Worm (Caenorhabditis elegans) whole organism, late embryonic: ENCODE data around the gene cpg-23.
A peak's percentile ranks its signal among the peaks of the same experiment; 100 is the strongest.

Source experiments
- C08G9.2 ChIP-seq: sonication (generic microtip); optimal IDR thresholded peaks from 2 replicates; lab custom pipeline; 2016; ENCODE audit warnings: mild to moderate bottlenecking, missing genetic modification characterization, moderate library complexity, missing compliant biosample characterization
- F13H6.1 ChIP-seq: sonication (generic microtip); optimal IDR thresholded peaks from 2 replicates; lab custom pipeline; 2016; ENCODE audit warnings: missing genetic modification characterization, missing compliant biosample characterization
- K02D7.2 ChIP-seq: sonication (generic microtip); optimal IDR thresholded peaks from 2 replicates; lab custom pipeline; 2017; ENCODE audit warnings: mild to moderate bottlenecking, missing genetic modification characterization, missing compliant biosample characterization
- K09A11.1 ChIP-seq: sonication (generic microtip); optimal IDR thresholded peaks from 2 replicates; lab custom pipeline; 2017; ENCODE audit warnings: antibody characterized with exemption, mild to moderate bottlenecking, missing genetic modification characterization, missing compliant biosample characterization; ENCODE audit not compliant: insufficient read depth
- ahr-1 ChIP-seq: sonication (generic microtip); optimal IDR thresholded peaks from 2 replicates; lab custom pipeline; 2016; ENCODE audit warnings: missing genetic modification characterization, missing compliant biosample characterization
- ceh-19 ChIP-seq: fragments of 200-800 bp; sonication (Bioruptor generic); optimal IDR thresholded peaks from 2 replicates; lab custom pipeline; 2018; ENCODE audit warnings: mild to moderate bottlenecking, missing genetic modification characterization, missing compliant biosample characterization
- ceh-2 ChIP-seq: sonication (generic microtip); optimal IDR thresholded peaks from 2 replicates; lab custom pipeline; 2016; ENCODE audit warnings: missing genotype, missing genetic modification characterization, missing compliant biosample characterization
- ceh-24 ChIP-seq: sonication (generic microtip); optimal IDR thresholded peaks from 2 replicates; lab custom pipeline; 2016; ENCODE audit warnings: mild to moderate bottlenecking, missing genetic modification characterization, missing compliant biosample characterization
- ceh-31 ChIP-seq: sonication (generic microtip); optimal IDR thresholded peaks from 2 replicates; lab custom pipeline; 2016; ENCODE audit warnings: missing genetic modification characterization, missing compliant biosample characterization
- ceh-45 ChIP-seq: fragments of 200-800 bp; sonication (Bioruptor generic); IDR thresholded peaks from 2 replicates; pipeline ENCODE4 v1.3.6; 2022; ENCODE audit warnings: missing genetic modification reagents, missing genetic modification characterization, missing compliant biosample characterization
- ceh-48 ChIP-seq: sonication (generic microtip); optimal IDR thresholded peaks from 2 replicates; lab custom pipeline; 2016; ENCODE audit warnings: missing genetic modification characterization, inconsistent platforms, missing compliant biosample characterization
- che-1 ChIP-seq: sonication (generic microtip); optimal IDR thresholded peaks from 2 replicates; lab custom pipeline; 2016; ENCODE audit warnings: mild to moderate bottlenecking, missing genetic modification characterization, missing compliant biosample characterization
- elt-2 ChIP-seq: sonication (generic microtip); optimal IDR thresholded peaks from 2 replicates; lab custom pipeline; 2016; ENCODE audit warnings: missing genetic modification reagents, missing genetic modification characterization, missing compliant biosample characterization
- gmeb-2 ChIP-seq: sonication (generic microtip); optimal IDR thresholded peaks from 2 replicates; lab custom pipeline; 2016; ENCODE audit warnings: missing genetic modification characterization, inconsistent platforms, missing compliant biosample characterization
- hlh-13 ChIP-seq: fragments of 200-800 bp; sonication (Bioruptor generic); optimal IDR thresholded peaks from 2 replicates; lab custom pipeline; 2018; ENCODE audit warnings: mild to moderate bottlenecking, missing genetic modification characterization, missing compliant biosample characterization
- hlh-30 ChIP-seq: sonication (generic microtip); optimal IDR thresholded peaks from 2 replicates; lab custom pipeline; 2017; ENCODE audit warnings: antibody characterized with exemption, missing genetic modification characterization, missing compliant biosample characterization; ENCODE audit not compliant: insufficient read depth
- hlh-8 ChIP-seq: sonication (generic microtip); optimal IDR thresholded peaks from 2 replicates; lab custom pipeline; 2016; ENCODE audit warnings: missing genotype, missing genetic modification characterization, missing compliant biosample characterization
- lin-11 ChIP-seq: fragments of 200-800 bp; sonication (Bioruptor generic); optimal IDR thresholded peaks from 2 replicates; lab custom pipeline; 2018; ENCODE audit warnings: mild to moderate bottlenecking, missing genetic modification characterization, missing compliant biosample characterization
- odd-2 ChIP-seq: sonication (generic microtip); optimal IDR thresholded peaks from 2 replicates; lab custom pipeline; 2017; ENCODE audit warnings: antibody characterized with exemption, mild to moderate bottlenecking, missing genetic modification characterization, missing compliant biosample characterization
- pha-2 ChIP-seq: sonication (generic microtip); optimal IDR thresholded peaks from 2 replicates; lab custom pipeline; 2017; ENCODE audit warnings: mild to moderate bottlenecking, missing genetic modification characterization, missing compliant biosample characterization
- pha-4 ChIP-seq: fragments of 150-350 bp; optimal IDR thresholded peaks from 2 replicates; lab custom pipeline; 2018; ENCODE audit warnings: missing biosample characterization, missing genetic modification reagents, missing genetic modification characterization
- pros-1 ChIP-seq: fragments of 150-350 bp; optimal IDR thresholded peaks from 2 replicates; lab custom pipeline; 2014; ENCODE audit warnings: missing biosample characterization, missing genetic modification reagents, missing genetic modification characterization
- ref-2 ChIP-seq: sonication (generic microtip); optimal IDR thresholded peaks from 2 replicates; lab custom pipeline; 2016; ENCODE audit warnings: missing genetic modification characterization, missing compliant biosample characterization
- sdc-2 ChIP-seq: sonication (generic microtip); optimal IDR thresholded peaks from 2 replicates; lab custom pipeline; 2016; ENCODE audit warnings: missing genotype, missing genetic modification characterization, missing compliant biosample characterization
- syd-9 ChIP-seq: sonication (generic microtip); optimal IDR thresholded peaks from 2 replicates; lab custom pipeline; 2016; ENCODE audit warnings: mild to moderate bottlenecking, missing genetic modification characterization, moderate library complexity, missing compliant biosample characterization
- tbx-2 ChIP-seq: sonication (generic microtip); optimal IDR thresholded peaks from 2 replicates; lab custom pipeline; 2016; ENCODE audit warnings: missing genetic modification characterization, missing compliant biosample characterization
- unc-3 ChIP-seq, 2 experiments: fragments of 200-800 bp in 1 of 2; sonication (Bioruptor generic) in 1 of 2; sonication (generic microtip) in 1 of 2; conservative IDR thresholded peaks in 1 of 2; optimal IDR thresholded peaks in 1 of 2; 2 replicates each; pipeline versions ENCODE4 v1.3.6 to Lab custom; 2016 to 2022; ENCODE audit warnings: missing compliant biosample characterization in 2 of 2, missing genetic modification characterization in 2 of 2, missing genetic modification reagents in 1 of 2
- unc-42 ChIP-seq: sonication (generic microtip); optimal IDR thresholded peaks from 2 replicates; lab custom pipeline; 2016; ENCODE audit warnings: missing genotype, missing genetic modification characterization, missing compliant biosample characterization
- unc-86 ChIP-seq: sonication (generic microtip); optimal IDR thresholded peaks from 2 replicates; lab custom pipeline; 2016; ENCODE audit warnings: missing genetic modification characterization, missing compliant biosample characterization
- ztf-16 ChIP-seq: sonication (generic microtip); optimal IDR thresholded peaks from 2 replicates; lab custom pipeline; 2017; ENCODE audit warnings: missing genetic modification characterization, missing compliant biosample characterization

cpg-23 gene

DNA sequence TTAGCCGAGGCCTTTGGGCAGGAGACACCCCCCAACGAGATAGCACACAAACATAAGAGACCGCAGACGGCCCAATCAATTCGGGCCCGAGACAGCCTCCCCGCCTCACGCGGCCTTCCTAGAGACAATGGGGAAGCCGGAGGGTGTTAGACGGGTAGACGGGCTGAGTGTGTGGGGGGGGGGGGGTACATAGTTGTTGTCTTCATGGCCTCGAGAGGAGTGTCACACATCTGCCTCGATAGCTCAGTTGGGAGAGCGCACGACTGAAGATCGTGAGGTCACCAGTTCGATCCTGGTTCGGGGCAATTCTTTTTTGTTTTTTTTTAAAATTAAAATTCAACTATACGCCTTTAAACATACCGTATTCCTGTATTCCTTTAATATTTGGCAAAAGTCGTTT, 14.8 kb upstream of the cpg-23 start (continued):
- TF ChIP-seq ahr-1 (tag; lab: Kevin White, UChicago) (peak; percentile 28), ceh-24 (tag; lab: Kevin White, UChicago) (peak; percentile 13), F13H6.1 (tag; lab: Kevin White, UChicago) (no peak), ceh-48 (tag; lab: Kevin White, UChicago) (peak; percentile 69), hlh-8 (peak; percentile 6), ceh-19 (GFP tag; lab: Kevin White, UChicago) (peak; percentile 76), tbx-2 (tag; lab: Kevin White, UChicago) (peak; percentile 48), ceh-31 (tag; lab: Kevin White, UChicago) (peak; percentile 43), K09A11.1 (tag; lab: Kevin White, UChicago) (peak; percentile 57), che-1 (tag; lab: Kevin White, UChicago) (peak; percentile 80), odd-2 (tag; lab: Kevin White, UChicago) (no peak), elt-2 (peak; percentile 77), gmeb-2 (tag; lab: Kevin White, UChicago) (peak; percentile 66), K02D7.2 (tag; lab: Kevin White, UChicago) (peak; percentile 13), unc-42 (tag; lab: Kevin White, UChicago) (peak; percentile 13), pros-1 (no peak)

- TF ChIP-seq ahr-1 (tag; lab: Kevin White, UChicago) (no peak), ref-2 (tag; lab: Kevin White, UChicago) (no peak), hlh-30 (tag; lab: Kevin White, UChicago) (no peak), C08G9.2 (no peak), ztf-16 (tag; lab: Kevin White, UChicago) (no peak), ceh-2 (tag; lab: Kevin White, UChicago) (no peak), ceh-31 (tag; lab: Kevin White, UChicago) (no peak)
Measured at ce11 chrV:19127225-19127624, 13.4 kb upstream of the cpg-23 start, which contains the start of gene dyf-17. Gene dyf-17 (plus strand): TSS chrV:19127525.

ce11 chrV:19129497-19130212, 10.9 kb upstream of the cpg-23 start:
- TF ChIP-seq ceh-45 (GFP tag; lab: Robert Waterston, UW) (0 out of 2 replicates have a peak, but pooled peaks have one; percentile 15), unc-3 (GFP tag; conservative IDR thresholded peaks at IDR 0.05; lab: Robert Waterston, UW) (no peak), unc-3 (tag; optimal IDR thresholded peaks at IDR 0.05; lab: Kevin White, UChicago) (no peak)

DNA sequence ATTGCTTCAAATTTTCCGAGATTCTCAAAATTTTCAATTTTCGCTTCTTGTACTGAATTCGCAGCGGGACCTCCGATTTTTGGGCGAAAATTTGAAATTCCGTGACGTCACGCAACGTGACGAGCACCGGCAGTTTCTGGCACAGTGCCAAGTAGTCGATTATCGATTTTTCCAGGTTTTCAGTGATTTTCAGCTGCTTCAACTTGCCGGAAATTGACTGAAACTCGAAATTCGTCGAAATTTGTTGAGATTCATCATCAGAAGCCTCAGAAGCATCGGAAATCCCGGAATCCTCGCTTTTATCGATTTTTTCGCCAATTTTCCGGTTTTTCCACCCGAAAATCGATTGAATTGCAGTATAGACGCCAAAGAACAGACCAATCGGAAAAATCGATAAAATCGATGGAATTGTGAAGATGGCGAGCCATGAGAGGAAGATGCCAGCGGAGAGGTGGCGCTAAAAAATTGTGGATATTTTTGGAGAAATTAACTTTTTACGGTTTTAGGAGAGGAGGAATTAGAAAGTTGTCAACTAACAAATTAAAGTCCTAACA, 8.7 kb upstream of the cpg-23 start:
- TF ChIP-seq ceh-48 (tag; lab: Kevin White, UChicago) (peak; percentile 24), K09A11.1 (tag; lab: Kevin White, UChicago) (no peak)

DNA sequence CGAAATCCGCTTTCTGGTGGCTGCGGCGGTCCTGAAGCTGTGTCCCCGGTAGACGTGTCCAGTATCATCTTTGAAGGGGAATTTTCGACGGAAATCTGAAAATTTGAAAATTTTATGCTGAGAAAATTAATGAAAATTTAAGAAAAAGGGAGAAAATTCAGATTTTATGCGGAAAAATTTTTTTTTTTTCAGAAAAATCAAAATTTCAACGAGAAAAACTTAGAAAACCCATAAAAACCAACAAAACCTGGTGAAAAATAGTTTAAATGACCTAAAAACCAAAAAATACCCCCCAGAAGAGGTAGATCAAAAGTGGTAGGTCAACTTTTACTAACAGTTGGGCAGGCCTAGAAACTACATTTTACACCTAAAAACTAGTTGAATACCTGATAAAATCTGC, 7.1 kb upstream of the cpg-23 start, which contains the start of gene Y39B6A.10:
TSS of gene Y39B6A.10 (minus strand) at position 101 of the 400 bp plus-strand sequence.
- TF ChIP-seq lin-11 (tag; lab: Kevin White, UChicago) = no peak
- no peak for TF ChIP-seq syd-9 (tag; lab: Kevin White, UChicago)
- TF ChIP-seq pha-2 (tag; lab: Kevin White, UChicago) = no peak
- no peak for TF ChIP-seq hlh-13 (GFP tag; lab: Kevin White, UChicago)
- no peak for TF ChIP-seq ceh-24 (tag; lab: Kevin White, UChicago)
- TF ChIP-seq sdc-2 (tag; lab: Kevin White, UChicago) = no peak
- no peak for TF ChIP-seq unc-3 (GFP tag; conservative IDR thresholded peaks at IDR 0.05; lab: Robert Waterston, UW)
- TF ChIP-seq unc-3 (tag; optimal IDR thresholded peaks at IDR 0.05; lab: Kevin White, UChicago) = no peak
- no peak for TF ChIP-seq tbx-2 (tag; lab: Kevin White, UChicago)
- TF ChIP-seq unc-86 (tag; lab: Kevin White, UChicago) = no peak
- TF ChIP-seq pha-4 (tag; lab: Kevin White, UChicago) = no peak
- no peak for TF ChIP-seq che-1 (tag; lab: Kevin White, UChicago)
- TF ChIP-seq, all 69 proteins: peak for 0
